Worm (Caenorhabditis elegans) whole organism, late embryonic: Measurements from ENCODE around the gene T08E11.1.

Source experiments
- C08G9.2 ChIP-seq: sonication (generic microtip); optimal IDR thresholded peaks from 2 replicates; lab custom pipeline; 2016; ENCODE audit warnings: mild to moderate bottlenecking, missing genetic modification characterization, moderate library complexity, missing compliant biosample characterization
- C38D4.7 ChIP-seq: fragments of 200-800 bp; sonication (Bioruptor generic); optimal IDR thresholded peaks from 2 replicates; lab custom pipeline; 2018; ENCODE audit warnings: mild to moderate bottlenecking, missing genetic modification characterization, moderate library complexity, missing compliant biosample characterization
- F13H6.1 ChIP-seq: sonication (generic microtip); optimal IDR thresholded peaks from 2 replicates; lab custom pipeline; 2016; ENCODE audit warnings: missing genetic modification characterization, missing compliant biosample characterization
- T23F11.4 ChIP-seq: fragments of 200-800 bp; sonication (Bioruptor generic); optimal IDR thresholded peaks from 2 replicates; lab custom pipeline; 2018; ENCODE audit warnings: mild to moderate bottlenecking, missing genetic modification characterization, missing compliant biosample characterization
- ama-1 ChIP-seq: fragments of 150-350 bp; optimal IDR thresholded peaks from 2 replicates; lab custom pipeline; 2014
- ceh-14 ChIP-seq: sonication (generic microtip); optimal IDR thresholded peaks from 2 replicates; lab custom pipeline; 2016; ENCODE audit warnings: missing genotype, missing genetic modification characterization, missing compliant biosample characterization
- ceh-2 ChIP-seq: sonication (generic microtip); optimal IDR thresholded peaks from 2 replicates; lab custom pipeline; 2016; ENCODE audit warnings: missing genotype, missing genetic modification characterization, missing compliant biosample characterization
- ceh-30 ChIP-seq: fragments of 150-350 bp; optimal IDR thresholded peaks from 2 replicates; lab custom pipeline; 2014; ENCODE audit warnings: missing biosample characterization, missing genetic modification characterization
- ceh-31 ChIP-seq: sonication (generic microtip); optimal IDR thresholded peaks from 2 replicates; lab custom pipeline; 2016; ENCODE audit warnings: missing genetic modification characterization, missing compliant biosample characterization
- ceh-34 ChIP-seq: sonication (generic microtip); optimal IDR thresholded peaks from 2 replicates; lab custom pipeline; 2016; ENCODE audit warnings: mild to moderate bottlenecking, missing genetic modification characterization, missing compliant biosample characterization
- ceh-48 ChIP-seq: sonication (generic microtip); optimal IDR thresholded peaks from 2 replicates; lab custom pipeline; 2016; ENCODE audit warnings: missing genetic modification characterization, inconsistent platforms, missing compliant biosample characterization
- dve-1 ChIP-seq: sonication (generic microtip); optimal IDR thresholded peaks from 2 replicates; lab custom pipeline; 2017; ENCODE audit warnings: antibody characterized with exemption, mild to moderate bottlenecking, missing genetic modification characterization, missing compliant biosample characterization
- elt-2 ChIP-seq: sonication (generic microtip); optimal IDR thresholded peaks from 2 replicates; lab custom pipeline; 2016; ENCODE audit warnings: missing genetic modification reagents, missing genetic modification characterization, missing compliant biosample characterization
- ets-4 ChIP-seq: sonication (generic microtip); optimal IDR thresholded peaks from 2 replicates; lab custom pipeline; 2016; ENCODE audit warnings: missing genetic modification characterization, missing compliant biosample characterization
- fkh-10 ChIP-seq: fragments of 150-350 bp; optimal IDR thresholded peaks from 2 replicates; lab custom pipeline; 2014; ENCODE audit warnings: missing biosample characterization, missing genetic modification reagents, missing genetic modification characterization
- hlh-15 ChIP-seq: sonication (generic microtip); optimal IDR thresholded peaks from 2 replicates; lab custom pipeline; 2016; ENCODE audit warnings: missing genetic modification characterization, missing compliant biosample characterization
- hlh-30 ChIP-seq: sonication (generic microtip); optimal IDR thresholded peaks from 2 replicates; lab custom pipeline; 2017; ENCODE audit warnings: antibody characterized with exemption, missing genetic modification characterization, missing compliant biosample characterization; ENCODE audit not compliant: insufficient read depth
- hlh-8 ChIP-seq: sonication (generic microtip); optimal IDR thresholded peaks from 2 replicates; lab custom pipeline; 2016; ENCODE audit warnings: missing genotype, missing genetic modification characterization, missing compliant biosample characterization
- lim-6 ChIP-seq: sonication (generic microtip); optimal IDR thresholded peaks from 2 replicates; lab custom pipeline; 2016; ENCODE audit warnings: missing genetic modification characterization, missing compliant biosample characterization
- nfya-1 ChIP-seq: sonication (generic microtip); optimal IDR thresholded peaks from 2 replicates; lab custom pipeline; 2017; ENCODE audit warnings: missing genetic modification characterization, mild to moderate bottlenecking, missing compliant biosample characterization, antibody characterized with exemption, moderate library complexity
- npax-4 ChIP-seq: sonication (generic microtip); optimal IDR thresholded peaks from 2 replicates; lab custom pipeline; 2016; ENCODE audit warnings: missing genetic modification characterization, missing compliant biosample characterization
- pax-1 ChIP-seq: fragments of 150-350 bp; optimal IDR thresholded peaks from 2 replicates; lab custom pipeline; 2014; ENCODE audit warnings: missing biosample characterization, missing genetic modification characterization
- pha-2 ChIP-seq: sonication (generic microtip); optimal IDR thresholded peaks from 2 replicates; lab custom pipeline; 2017; ENCODE audit warnings: mild to moderate bottlenecking, missing genetic modification characterization, missing compliant biosample characterization
- pros-1 ChIP-seq: fragments of 150-350 bp; optimal IDR thresholded peaks from 2 replicates; lab custom pipeline; 2014; ENCODE audit warnings: missing biosample characterization, missing genetic modification reagents, missing genetic modification characterization
- ref-2 ChIP-seq: sonication (generic microtip); optimal IDR thresholded peaks from 2 replicates; lab custom pipeline; 2016; ENCODE audit warnings: missing genetic modification characterization, missing compliant biosample characterization
- rnt-1 ChIP-seq: sonication (generic microtip); optimal IDR thresholded peaks from 2 replicates; lab custom pipeline; 2016; ENCODE audit warnings: missing genetic modification characterization, missing compliant biosample characterization
- sdc-2 ChIP-seq: sonication (generic microtip); optimal IDR thresholded peaks from 2 replicates; lab custom pipeline; 2016; ENCODE audit warnings: missing genotype, missing genetic modification characterization, missing compliant biosample characterization
- sox-2 ChIP-seq: fragments of 200-800 bp; sonication (Bioruptor generic); IDR thresholded peaks from 2 replicates; pipeline ENCODE4 v1.3.6; 2022; ENCODE audit warnings: missing genetic modification reagents, missing genetic modification characterization, missing compliant biosample characterization
- sox-4 ChIP-seq: sonication (generic microtip); optimal IDR thresholded peaks from 2 replicates; lab custom pipeline; 2017; ENCODE audit warnings: mild to moderate bottlenecking, missing genetic modification characterization, inconsistent platforms, missing compliant biosample characterization
- syd-9 ChIP-seq: sonication (generic microtip); optimal IDR thresholded peaks from 2 replicates; lab custom pipeline; 2016; ENCODE audit warnings: mild to moderate bottlenecking, missing genetic modification characterization, moderate library complexity, missing compliant biosample characterization
- ttx-3 ChIP-seq: sonication (generic microtip); optimal IDR thresholded peaks from 2 replicates; lab custom pipeline; 2016; ENCODE audit warnings: missing genetic modification reagents, missing genetic modification characterization, missing compliant biosample characterization
- unc-55 ChIP-seq: sonication (generic microtip); optimal IDR thresholded peaks from 2 replicates; lab custom pipeline; 2017; ENCODE audit warnings: missing biosample characterization, missing genetic modification reagents, missing genetic modification characterization
- unc-86 ChIP-seq: sonication (generic microtip); optimal IDR thresholded peaks from 2 replicates; lab custom pipeline; 2016; ENCODE audit warnings: missing genetic modification characterization, missing compliant biosample characterization
- zip-5 ChIP-seq: sonication (generic microtip); optimal IDR thresholded peaks from 2 replicates; lab custom pipeline; 2016; ENCODE audit warnings: missing genetic modification characterization, missing compliant biosample characterization
- ztf-16 ChIP-seq: sonication (generic microtip); optimal IDR thresholded peaks from 2 replicates; lab custom pipeline; 2017; ENCODE audit warnings: missing genetic modification characterization, missing compliant biosample characterization

The T08E11.1 gene

DNA sequence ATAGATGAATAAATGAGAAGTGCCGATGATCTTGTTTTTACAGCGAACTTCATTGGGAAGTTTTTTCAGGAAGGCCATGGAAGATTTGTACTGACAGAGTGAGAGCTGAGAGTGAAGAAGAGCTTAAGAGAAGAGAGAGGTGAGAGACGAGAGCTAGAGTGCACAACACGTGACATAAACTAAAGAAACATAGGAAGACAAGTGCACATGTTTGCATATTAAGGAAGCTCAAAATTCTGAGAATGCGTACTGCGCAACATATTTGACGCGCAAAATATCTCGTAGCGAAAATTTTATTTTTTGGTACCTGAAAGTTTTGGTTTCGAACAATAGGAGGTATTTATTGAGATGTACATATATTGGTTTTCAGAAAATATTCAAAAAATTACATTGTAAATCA, 28.1 kb upstream of the T08E11.1 start, which contains the start of gene C08F1.8:
C08F1.8 (minus strand) TSS at position 101 of the 400 bp plus-strand sequence.
- peak; percentile 42 for TF ChIP-seq hlh-30 (tag; lab: Kevin White, UChicago)
- no peak for TF ChIP-seq sdc-2
- no peak for TF ChIP-seq ttx-3
- no peak for TF ChIP-seq lim-6 (tag; lab: Kevin White, UChicago)
- TF ChIP-seq, all 69 proteins: peak for 1

DNA sequence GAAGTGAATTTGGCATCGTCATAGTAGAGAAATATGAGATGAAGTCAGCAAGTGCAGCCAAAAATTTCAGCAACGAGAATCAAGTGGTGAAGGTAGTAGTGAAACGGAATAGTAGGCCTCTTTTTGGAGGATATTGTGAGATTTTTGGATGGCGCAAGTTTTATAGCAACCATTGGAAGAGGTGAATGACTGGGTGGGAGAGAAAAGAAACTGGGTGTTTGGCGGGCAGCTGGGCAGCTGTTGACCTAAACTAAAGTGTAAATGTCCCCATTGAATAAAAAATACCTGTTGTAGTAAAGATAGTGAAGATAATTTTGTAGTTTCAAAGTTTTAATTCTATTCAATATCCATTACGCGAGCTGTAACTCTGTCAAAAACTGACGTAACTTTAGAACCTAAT, 20.3 kb upstream of the T08E11.1 start:
- TF ChIP-seq ceh-31 (tag; lab: Kevin White, UChicago) = no peak
- TF ChIP-seq ceh-34 (tag; lab: Kevin White, UChicago) = no peak
- no peak for TF ChIP-seq ceh-2 (tag; lab: Kevin White, UChicago)
- no peak for TF ChIP-seq pha-2
- TF ChIP-seq C08G9.2 (tag; lab: Kevin White, UChicago) = no peak
- no peak for TF ChIP-seq hlh-8
- TF ChIP-seq unc-55 (GFP tag; lab: Kevin White, UChicago) = no peak
- no peak for TF ChIP-seq nfya-1 (tag; lab: Kevin White, UChicago)
- TF ChIP-seq, all 69 proteins: peak for 0

DNA sequence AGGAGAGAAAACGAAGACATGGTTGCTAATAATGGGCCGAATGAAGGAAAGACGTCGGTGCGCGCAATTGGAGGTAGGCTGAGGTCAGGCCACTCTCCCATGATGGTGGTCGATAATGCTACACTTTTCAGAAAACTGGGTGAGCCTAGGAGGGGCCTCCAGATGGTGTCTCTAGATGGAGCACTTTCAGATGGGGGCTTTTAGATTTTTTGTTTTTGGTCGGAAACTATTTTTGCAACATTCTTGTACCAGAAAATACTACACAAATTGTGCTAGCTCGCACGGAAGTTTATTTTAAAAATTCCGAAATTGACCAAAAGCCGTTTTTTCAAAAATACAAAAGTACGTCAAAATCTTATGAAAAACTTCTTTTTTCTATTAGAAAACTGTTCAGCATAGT, 18.0 kb upstream of the T08E11.1 start, which contains the start of gene fbxb-10:
fbxb-10 (minus strand) TSS at position 101 of the 400 bp plus-strand sequence.
- TF ChIP-seq sox-2 (GFP tag; lab: Robert Waterston, UW) (no peak), hlh-8 (no peak), C38D4.7 (GFP tag; lab: Kevin White, UChicago) (no peak), hlh-15 (tag; lab: Kevin White, UChicago) (no peak), unc-86 (tag; lab: Kevin White, UChicago) (no peak), zip-5 (tag; lab: Kevin White, UChicago) (no peak), ets-4 (tag; lab: Kevin White, UChicago) (no peak), ref-2 (tag; lab: Kevin White, UChicago) (no peak), sox-4 (tag; lab: Kevin White, UChicago) (no peak), ceh-30 (tag; lab: Kevin White, UChicago) (no peak), ceh-14 (tag; lab: Kevin White, UChicago) (no peak), rnt-1 (tag; lab: Kevin White, UChicago) (no peak), ama-1 (lab: Kevin White, UChicago) (no peak), npax-4 (no peak), ztf-16 (tag; lab: Kevin White, UChicago) (no peak), ttx-3 (no peak), hlh-30 (tag; lab: Kevin White, UChicago) (no peak), nfya-1 (tag; lab: Kevin White, UChicago) (no peak)
- TF ChIP-seq, all 69 proteins: peak for 0

DNA sequence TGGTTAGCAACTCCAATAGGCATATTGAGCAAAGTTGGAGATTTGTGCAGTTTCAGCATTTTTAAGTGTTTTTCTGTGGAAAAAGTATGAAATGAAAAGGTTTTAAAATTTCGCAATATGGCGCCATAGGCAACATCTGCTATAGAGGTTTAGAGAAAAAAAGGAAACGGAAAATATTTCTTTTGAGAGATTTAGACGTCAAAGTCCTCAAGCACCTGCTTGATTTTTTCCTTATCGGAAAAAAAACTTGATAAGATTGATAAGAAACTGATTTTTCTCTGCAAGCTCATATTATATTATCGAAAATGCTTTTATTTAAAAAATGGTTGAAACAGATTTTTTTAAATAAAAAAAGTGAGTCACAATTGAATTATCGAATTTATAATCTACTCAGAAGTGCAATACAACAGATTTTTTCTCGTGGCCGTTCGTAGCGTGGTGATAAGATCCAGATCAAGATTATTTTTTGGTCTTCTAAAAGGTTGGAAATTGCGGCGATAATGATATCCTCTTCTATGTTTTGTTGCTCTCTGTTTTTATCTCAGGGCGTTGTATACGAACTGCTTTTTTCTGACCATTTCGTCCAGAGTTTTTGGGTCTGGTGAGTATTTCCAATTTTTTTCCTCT, 16.2 kb upstream of the T08E11.1 start, which contains the start of gene fbxc-19:
fbxc-19 (plus strand) TSS at position 536 of the 627 bp plus-strand sequence.
- TF ChIP-seq pros-1 (tag; lab: Kevin White, UChicago) (no peak), syd-9 (tag; lab: Kevin White, UChicago) (no peak), elt-2 (tag; lab: Kevin White, UChicago) (peak; percentile 87), dve-1 (tag; lab: Kevin White, UChicago) (peak; percentile 12), sdc-2 (no peak), ets-4 (tag; lab: Kevin White, UChicago) (no peak)
- TF ChIP-seq, all 69 proteins: peak for 2

DNA sequence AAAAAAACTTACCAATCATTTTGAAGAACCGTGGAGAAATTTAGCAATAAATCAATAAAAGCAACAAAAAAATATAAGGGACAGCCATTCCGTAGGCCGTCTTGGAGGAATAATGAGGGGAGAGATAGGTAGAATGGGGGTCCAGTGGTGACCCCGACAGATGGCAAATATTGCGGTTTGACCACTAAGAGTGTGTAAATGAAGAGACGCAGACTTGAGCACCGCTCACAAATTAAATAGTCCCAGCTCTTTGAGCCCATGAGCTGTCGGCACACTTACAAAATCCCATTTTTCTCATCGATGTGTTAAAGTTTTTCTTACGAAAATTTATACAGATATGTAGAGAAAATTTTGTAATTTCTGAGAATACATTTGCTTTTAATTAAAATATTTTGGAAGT, 15.5 kb upstream of the T08E11.1 start, which contains the start of gene fbxa-3:
fbxa-3 (minus strand) TSS at position 101 of the 400 bp plus-strand sequence.
- TF ChIP-seq ceh-48 (tag; lab: Kevin White, UChicago) (no peak), fkh-10 (GFP tag; lab: Kevin White, UChicago) (no peak), sox-2 (GFP tag; lab: Robert Waterston, UW) (no peak), ttx-3 (no peak), nfya-1 (tag; lab: Kevin White, UChicago) (no peak), sox-4 (tag; lab: Kevin White, UChicago) (no peak), zip-5 (tag; lab: Kevin White, UChicago) (no peak), pha-2 (no peak), hlh-8 (no peak), T23F11.4 (GFP tag; lab: Kevin White, UChicago) (no peak), pax-1 (tag; lab: Kevin White, UChicago) (no peak), F13H6.1 (no peak)
